Worm (Caenorhabditis elegans): Measurements from ENCODE around the gene sgo-1.

sgo-1 gene

DNA sequence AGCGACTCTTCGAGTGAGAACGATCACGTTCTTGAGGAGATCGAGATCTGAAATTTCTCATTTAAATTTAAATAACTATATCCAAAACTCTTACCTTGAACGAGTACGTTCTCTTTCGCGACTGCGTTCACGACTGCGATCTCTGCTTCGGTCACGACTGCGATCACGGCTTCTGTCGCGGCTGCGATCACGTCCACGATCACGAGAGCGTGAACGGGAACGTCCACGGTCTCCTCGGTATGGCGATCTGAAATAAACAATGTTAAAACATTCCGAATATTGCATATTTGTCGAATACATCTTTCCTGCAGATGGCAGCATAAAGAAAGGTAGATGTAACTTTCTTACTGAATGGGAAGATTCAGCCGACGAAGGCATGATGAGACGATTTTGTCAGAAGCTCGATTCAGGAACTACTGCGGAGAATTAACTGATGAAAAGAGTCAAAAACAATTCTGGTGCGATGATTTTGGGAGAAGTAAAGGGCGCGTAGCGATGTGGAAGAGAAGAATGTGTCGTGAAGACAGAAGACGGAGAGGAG lies 6.1 kb downstream of the sgo-1 start:
- no peak for TF ChIP-seq vab-15 (tag; optimal IDR thresholded peaks at IDR 0.05)
- TF ChIP-seq ama-1 (optimal IDR thresholded peaks at IDR 0.05): no peak
- TF ChIP-seq efl-1 (optimal IDR thresholded peaks at IDR 0.05): no peak
- peak in 1 of 2 experiments; percentile 72 for TF ChIP-seq efl-1 (GFP tag; optimal IDR thresholded peaks at IDR 0.05 in 1 of 2)
- no peak for TF ChIP-seq nhr-76 (tag; optimal IDR thresholded peaks at IDR 0.05)
- TF ChIP-seq snpc-4 (tag; optimal IDR thresholded peaks at IDR 0.05): no peak

DNA sequence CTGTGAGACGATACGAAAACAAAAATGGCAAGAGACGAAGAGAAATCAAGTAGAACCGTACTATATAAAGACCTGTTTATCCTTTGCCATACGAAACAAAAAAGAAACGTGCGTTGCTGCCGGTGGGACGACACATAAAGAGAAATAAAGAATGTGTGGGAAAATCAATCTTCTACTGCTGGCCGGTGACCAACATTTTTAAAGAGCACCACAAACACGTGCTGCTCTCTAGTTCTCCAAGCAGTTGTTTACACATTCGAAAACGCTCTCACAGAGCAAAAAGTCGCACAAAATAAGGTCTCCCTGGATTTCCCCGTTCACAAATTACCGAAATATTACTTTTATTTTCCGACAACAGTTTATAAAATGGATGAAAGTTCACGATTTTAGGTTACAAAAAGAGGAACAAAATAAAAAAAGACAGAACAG lies 6.7 kb downstream of the sgo-1 start, which contains the start of gene imp-3:
Gene imp-3, minus strand, starts transcription at position 93 of the 429 bp plus-strand sequence.
- TF ChIP-seq aly-2 (tag; optimal IDR thresholded peaks at IDR 0.05) (peak; percentile 16), vab-15 (tag; optimal IDR thresholded peaks at IDR 0.05) (no peak), C16A3.4 (tag; optimal IDR thresholded peaks at IDR 0.05) (no peak), pag-3 (tag; optimal IDR thresholded peaks at IDR 0.05; ENCODE audit: borderline replicate concordance, insufficient read depth) (no peak), nhr-76 (tag; optimal IDR thresholded peaks at IDR 0.05) (no peak), ceh-88 (GFP tag; IDR thresholded peaks at IDR 0.05) (0 out of 2 replicates have a peak, but pooled peaks have one; percentile 11), nhr-77 (tag; optimal IDR thresholded peaks at IDR 0.05) (no peak), nhr-47 (tag; optimal IDR thresholded peaks at IDR 0.05) (peak; percentile 66), efl-1 (optimal IDR thresholded peaks at IDR 0.05) (peak; percentile 26 to 42), efl-1 (GFP tag; optimal IDR thresholded peaks at IDR 0.05 in 1 of 2) (peak; percentile 21 to 95), unc-98 (GFP tag; IDR thresholded peaks at IDR 0.05) (no peak), nhr-237 (tag; optimal IDR thresholded peaks at IDR 0.05) (no peak), C04F5.9 (tag; optimal IDR thresholded peaks at IDR 0.05) (no peak), mep-1 (tag; optimal IDR thresholded peaks at IDR 0.05) (no peak), nhr-85 (tag) (peak; percentile 40), rnt-1 (tag; optimal IDR thresholded peaks at IDR 0.05) (peak; percentile 31), isw-1 (GFP tag; IDR thresholded peaks at IDR 0.05) (no peak), fos-1 (tag; optimal IDR thresholded peaks at IDR 0.05) (no peak), unc-130 (tag; optimal IDR thresholded peaks at IDR 0.05) (peak; percentile 32), unc-62 (GFP tag; optimal IDR thresholded peaks at IDR 0.05) (no peak), mdl-1 (tag; optimal IDR thresholded peaks at IDR 0.05) (peak in 1 of 2 experiments; percentile 78), ets-5 (GFP tag; IDR thresholded peaks at IDR 0.05) (no peak), unc-30 (tag; optimal IDR thresholded peaks at IDR 0.05) (no peak), nhr-84 (tag; optimal IDR thresholded peaks at IDR 0.05) (no peak), lin-13 (GFP tag; optimal IDR thresholded peaks at IDR 0.05) (no peak), lin-14 (GFP tag; optimal IDR thresholded peaks at IDR 0.05) (peak; percentile 71), ceh-8 (GFP tag; optimal IDR thresholded peaks at IDR 0.05) (no peak), aha-1 (tag; optimal IDR thresholded peaks at IDR 0.05) (no peak), nhr-28 (tag; optimal IDR thresholded peaks at IDR 0.05) (no peak), egl-27 (tag; optimal IDR thresholded peaks at IDR 0.05) (no peak), nhr-11 (tag; optimal IDR thresholded peaks at IDR 0.05) (no peak), ztf-4 (tag; optimal IDR thresholded peaks at IDR 0.05) (peak; percentile 36), elt-2 (tag; optimal IDR thresholded peaks at IDR 0.05) (peak; percentile 6), lin-35 (GFP tag; optimal IDR thresholded peaks at IDR 0.05) (peak; percentile 13 to 62), ceh-63 (GFP tag; optimal IDR thresholded peaks at IDR 0.05) (no peak), nhr-90 (tag; optimal IDR thresholded peaks at IDR 0.05; ENCODE audit: poor library complexity) (peak; percentile 58), ceh-90 (tag; optimal IDR thresholded peaks at IDR 0.05) (no peak), pqm-1 (tag; optimal IDR thresholded peaks at IDR 0.05) (no peak), fkh-4 (tag; optimal IDR thresholded peaks at IDR 0.05; ENCODE audit: borderline replicate concordance) (no peak), ces-1 (GFP tag; optimal IDR thresholded peaks at IDR 0.05) (no peak), zip-4 (GFP tag; optimal IDR thresholded peaks at IDR 0.05) (no peak), Y116A8C.19 (tag; optimal IDR thresholded peaks at IDR 0.05; ENCODE audit: borderline replicate concordance) (no peak), dpl-1 (GFP tag; optimal IDR thresholded peaks at IDR 0.05) (peak in 2 of 3 experiments; percentile 31 to 41), snpc-4 (tag; optimal IDR thresholded peaks at IDR 0.05) (no peak), sup-37 (GFP tag; optimal IDR thresholded peaks at IDR 0.05) (no peak), efl-3 (GFP tag; optimal IDR thresholded peaks at IDR 0.05) (no peak), sox-4 (tag; optimal IDR thresholded peaks at IDR 0.05) (no peak), elt-3 (tag; optimal IDR thresholded peaks at IDR 0.05) (peak in 3 of 6 experiments; percentile 12 to 56 (median 15)), skn-1 (tag; optimal IDR thresholded peaks at IDR 0.05) (no peak)
